Worm (Caenorhabditis elegans) whole organism, young adult: Measurements from ENCODE around the gene saeg-1.

Experiments
- B0035.1 ChIP-seq: sonication (generic microtip); optimal IDR thresholded peaks from 2 replicates; lab custom pipeline; 2016; ENCODE audit warnings: missing genetic modification characterization, mild to moderate bottlenecking, missing compliant biosample characterization, missing genotype, missing genetic modification reagents
- B0261.1 ChIP-seq: sonication (generic microtip); optimal IDR thresholded peaks from 2 replicates; lab custom pipeline; 2016; ENCODE audit warnings: mild to moderate bottlenecking, missing genetic modification characterization, moderate library complexity, missing compliant biosample characterization
- D2030.7 ChIP-seq: fragments of 200-800 bp; sonication (Bioruptor generic); IDR thresholded peaks from 2 replicates; pipeline ENCODE4 v1.3.6; 2022; ENCODE audit warnings: missing genetic modification reagents, missing genetic modification characterization, missing compliant biosample characterization
- F33H1.4 ChIP-seq: fragments of 200-800 bp; sonication (Bioruptor generic); IDR thresholded peaks from 2 replicates; pipeline ENCODE4 v1.3.6; 2022; ENCODE audit warnings: missing genetic modification reagents, missing genetic modification characterization, missing compliant biosample characterization
- F37B4.10 ChIP-seq: fragments of 200-800 bp; sonication (Bioruptor generic); IDR thresholded peaks from 2 replicates; pipeline ENCODE4 v1.3.6; 2022; ENCODE audit warnings: missing genetic modification characterization, missing compliant biosample characterization
- F39B2.1 ChIP-seq: fragments of 200-800 bp; sonication (Bioruptor generic); IDR thresholded peaks from 2 replicates; pipeline ENCODE4 v1.3.6; 2022; ENCODE audit warnings: missing genetic modification reagents, missing genetic modification characterization, missing compliant biosample characterization
- F49E8.2 ChIP-seq: sonication (generic microtip); optimal IDR thresholded peaks from 3 replicates; lab custom pipeline; 2017; ENCODE audit warnings: missing genetic modification characterization, mild to moderate bottlenecking, missing compliant biosample characterization, antibody characterized with exemption, moderate library complexity; ENCODE audit not compliant: insufficient read depth
- F55B11.4 ChIP-seq: sonication (generic microtip); optimal IDR thresholded peaks from 2 replicates; lab custom pipeline; 2016; ENCODE audit warnings: missing compliant biosample characterization, missing genetic modification characterization, borderline replicate concordance; ENCODE audit not compliant: insufficient read depth
- F57A8.1 ChIP-seq: fragments of 200-800 bp; sonication (Bioruptor generic); optimal IDR thresholded peaks from 2 replicates; lab custom pipeline; 2018; ENCODE audit warnings: mild to moderate bottlenecking, missing genetic modification characterization, moderate library complexity, missing compliant biosample characterization
- T26A5.8 ChIP-seq: sonication (generic microtip); optimal IDR thresholded peaks from 2 replicates; lab custom pipeline; 2016; ENCODE audit warnings: missing genetic modification characterization, missing compliant biosample characterization
- Y56A3A.18 ChIP-seq: fragments of 200-800 bp; sonication (Bioruptor generic); IDR thresholded peaks from 2 replicates; pipeline ENCODE4 v1.3.6; 2022; ENCODE audit warnings: missing genetic modification reagents, missing genetic modification characterization, missing compliant biosample characterization
- akir-1 ChIP-seq: fragments of 200-800 bp; sonication (Bioruptor generic); optimal IDR thresholded peaks from 2 replicates; lab custom pipeline; 2018; ENCODE audit warnings: mild to moderate bottlenecking, missing genetic modification characterization, moderate library complexity, missing compliant biosample characterization
- ama-1 ChIP-seq, 3 experiments: fragments of 150-350 bp in 1 of 3; sonication (generic microtip) in 2 of 3; optimal IDR thresholded peaks; 2 replicates each; lab custom pipeline; 2014 to 2018; ENCODE audit warnings: missing biosample characterization in 2 of 3, missing genetic modification characterization in 2 of 3, missing genetic modification reagents in 2 of 3
- atf-7 ChIP-seq: sonication (generic microtip); optimal IDR thresholded peaks from 2 replicates; lab custom pipeline; 2017; ENCODE audit warnings: mild to moderate bottlenecking, missing genetic modification characterization, missing compliant biosample characterization
- athp-1 ChIP-seq: sonication (generic microtip); optimal IDR thresholded peaks from 2 replicates; lab custom pipeline; 2017; ENCODE audit warnings: mild to moderate bottlenecking, missing genetic modification characterization, missing compliant biosample characterization
- attf-6 ChIP-seq: fragments of 200-800 bp; sonication (Bioruptor generic); IDR thresholded peaks from 2 replicates; pipeline ENCODE4 v1.3.6; 2022; ENCODE audit warnings: missing genetic modification reagents, missing genetic modification characterization, missing compliant biosample characterization
- ceh-58 ChIP-seq: fragments of 200-800 bp; sonication (Bioruptor generic); IDR thresholded peaks from 2 replicates; pipeline ENCODE4 v1.3.6; 2022; ENCODE audit warnings: missing genetic modification characterization, missing compliant biosample characterization
- chd-7 ChIP-seq: sonication (generic microtip); optimal IDR thresholded peaks from 2 replicates; lab custom pipeline; 2016; ENCODE audit warnings: mild to moderate bottlenecking, missing genetic modification characterization, moderate library complexity, missing compliant biosample characterization
- dpl-1 ChIP-seq: fragments of 150-350 bp; optimal IDR thresholded peaks from 2 replicates; lab custom pipeline; 2014; ENCODE audit warnings: missing biosample characterization, missing genetic modification reagents, missing genetic modification characterization
- ets-4 ChIP-seq: fragments of 200-800 bp; sonication (Bioruptor generic); optimal IDR thresholded peaks from 2 replicates; lab custom pipeline; 2018; ENCODE audit warnings: mild to moderate bottlenecking, missing genetic modification characterization, missing compliant biosample characterization
- gei-17 ChIP-seq: fragments of 200-800 bp; sonication (Bioruptor generic); optimal IDR thresholded peaks from 2 replicates; lab custom pipeline; 2018; ENCODE audit warnings: mild to moderate bottlenecking, missing genetic modification characterization, missing compliant biosample characterization
- hlh-12 ChIP-seq: sonication (generic microtip); optimal IDR thresholded peaks from 2 replicates; lab custom pipeline; 2016; ENCODE audit warnings: missing genetic modification characterization, missing compliant biosample characterization
- hlh-26 ChIP-seq: fragments of 200-800 bp; sonication (Bioruptor generic); conservative IDR thresholded peaks from 2 replicates; pipeline ENCODE4 v1.3.6; 2022; ENCODE audit warnings: missing genetic modification reagents, missing genetic modification characterization, missing compliant biosample characterization
- lag-1 ChIP-seq: fragments of 200-800 bp; sonication (Bioruptor generic); IDR thresholded peaks from 2 replicates; pipeline ENCODE4 v1.3.6; 2022; ENCODE audit warnings: missing genetic modification reagents, missing genetic modification characterization, missing compliant biosample characterization
- let-607 ChIP-seq, 2 experiments: fragments of 200-800 bp in 1 of 2; sonication (Bioruptor generic) in 1 of 2; sonication (generic microtip) in 1 of 2; optimal IDR thresholded peaks; 2 replicates each; lab custom pipeline; 2016 to 2018; ENCODE audit warnings: mild to moderate bottlenecking in 2 of 2, missing compliant biosample characterization in 2 of 2, missing genetic modification characterization in 2 of 2, moderate library complexity in 2 of 2, missing genotype in 1 of 2
- lin-26 ChIP-seq: fragments of 200-800 bp; sonication (Bioruptor generic); IDR thresholded peaks from 2 replicates; pipeline ENCODE4 v1.3.6; 2022; ENCODE audit warnings: missing genetic modification reagents, missing genetic modification characterization, missing compliant biosample characterization
- lin-40 ChIP-seq: sonication (generic microtip); optimal IDR thresholded peaks from 2 replicates; lab custom pipeline; 2016; ENCODE audit warnings: missing genetic modification characterization, mild to moderate bottlenecking, missing compliant biosample characterization, missing genotype, missing genetic modification reagents
- lin-54 ChIP-seq: fragments of 200-800 bp; sonication (Bioruptor generic); optimal IDR thresholded peaks from 2 replicates; lab custom pipeline; 2018; ENCODE audit warnings: mild to moderate bottlenecking, missing genetic modification characterization, missing compliant biosample characterization
- lir-1 ChIP-seq: fragments of 200-800 bp; sonication (Bioruptor generic); conservative IDR thresholded peaks from 2 replicates; pipeline ENCODE4 v1.3.6; 2022; ENCODE audit warnings: missing genetic modification reagents, missing genetic modification characterization, missing compliant biosample characterization
- lsy-27 ChIP-seq: sonication (generic microtip); optimal IDR thresholded peaks from 2 replicates; lab custom pipeline; 2017; ENCODE audit warnings: missing genetic modification characterization, mild to moderate bottlenecking, missing compliant biosample characterization, antibody characterized with exemption, missing genotype, borderline replicate concordance; ENCODE audit not compliant: insufficient read depth
- madf-10 ChIP-seq: sonication (generic microtip); optimal IDR thresholded peaks from 2 replicates; lab custom pipeline; 2016; ENCODE audit warnings: mild to moderate bottlenecking, missing genetic modification characterization, missing compliant biosample characterization
- madf-3 ChIP-seq: fragments of 200-800 bp; sonication (Bioruptor generic); IDR thresholded peaks from 2 replicates; pipeline ENCODE4 v1.3.6; 2022; ENCODE audit warnings: missing genetic modification reagents, missing genetic modification characterization, missing compliant biosample characterization
- mel-28 ChIP-seq: sonication (generic microtip); optimal IDR thresholded peaks from 2 replicates; lab custom pipeline; 2016; ENCODE audit warnings: borderline replicate concordance, mild to moderate bottlenecking, missing genetic modification characterization, missing compliant biosample characterization
- nhr-80 ChIP-seq: sonication (generic microtip); optimal IDR thresholded peaks from 2 replicates; lab custom pipeline; 2016; ENCODE audit warnings: missing genetic modification characterization, missing compliant biosample characterization
- pbrm-1 ChIP-seq: fragments of 200-800 bp; sonication (Bioruptor generic); IDR thresholded peaks from 2 replicates; pipeline ENCODE4 v1.3.6; 2022; ENCODE audit warnings: missing genetic modification reagents, missing genetic modification characterization, missing compliant biosample characterization
- pha-4 ChIP-seq: fragments of 150-350 bp; sonication (generic microtip); optimal IDR thresholded peaks from 2 replicates; lab custom pipeline; 2014; ENCODE audit warnings: missing biosample characterization, missing genetic modification reagents, missing genetic modification characterization
- rcor-1 ChIP-seq: fragments of 200-800 bp; sonication (Bioruptor generic); IDR thresholded peaks from 2 replicates; pipeline ENCODE4 v1.3.6; 2022; ENCODE audit warnings: missing genetic modification reagents, missing genetic modification characterization, missing compliant biosample characterization
- repo-1 ChIP-seq: sonication (generic microtip); optimal IDR thresholded peaks from 2 replicates; lab custom pipeline; 2017; ENCODE audit warnings: mild to moderate bottlenecking, missing genetic modification characterization, missing compliant biosample characterization
- snpc-1.1 ChIP-seq: sonication (generic microtip); optimal IDR thresholded peaks from 2 replicates; lab custom pipeline; 2017; ENCODE audit warnings: missing genetic modification characterization, mild to moderate bottlenecking, missing compliant biosample characterization, antibody characterized with exemption, moderate library complexity, missing genotype, missing genetic modification reagents; ENCODE audit not compliant: insufficient read depth
- snpc-4 ChIP-seq, 5 experiments: fragments of 150-350 bp in 1 of 5; sonication (generic microtip) in 4 of 5; optimal IDR thresholded peaks; 2 replicates each; lab custom pipeline; 2014 to 2018; ENCODE audit warnings: missing genetic modification characterization in 5 of 5, missing biosample characterization in 3 of 5, antibody characterized with exemption in 2 of 5, mild to moderate bottlenecking in 2 of 5, missing compliant biosample characterization in 2 of 5, missing genotype in 2 of 5, moderate library complexity in 2 of 5, missing genetic modification reagents in 1 of 5
- somi-1 ChIP-seq: fragments of 200-800 bp; sonication (Bioruptor generic); optimal IDR thresholded peaks from 2 replicates; lab custom pipeline; 2018; ENCODE audit warnings: mild to moderate bottlenecking, missing genetic modification characterization, missing compliant biosample characterization
- tbx-9 ChIP-seq: sonication (generic microtip); optimal IDR thresholded peaks from 2 replicates; lab custom pipeline; 2016; ENCODE audit warnings: borderline replicate concordance, missing genetic modification characterization, inconsistent platforms, missing compliant biosample characterization
- zfh-2 ChIP-seq: fragments of 200-800 bp; sonication (Bioruptor generic); conservative IDR thresholded peaks from 2 replicates; pipeline ENCODE4 v1.3.6; 2022; ENCODE audit warnings: missing genetic modification reagents, missing genetic modification characterization, missing compliant biosample characterization
- zim-3 ChIP-seq: sonication (generic microtip); optimal IDR thresholded peaks from 2 replicates; lab custom pipeline; 2017; ENCODE audit warnings: mild to moderate bottlenecking, missing genetic modification characterization, moderate library complexity, missing compliant biosample characterization
- ztf-28 ChIP-seq: fragments of 200-800 bp; sonication (Bioruptor generic); IDR thresholded peaks from 2 replicates; pipeline ENCODE4 v1.3.6; 2022; ENCODE audit warnings: missing genetic modification reagents, missing genetic modification characterization, missing compliant biosample characterization
- ztf-3 ChIP-seq: fragments of 200-800 bp; sonication (Bioruptor generic); optimal IDR thresholded peaks from 2 replicates; lab custom pipeline; 2018; ENCODE audit warnings: mild to moderate bottlenecking, missing genetic modification characterization, missing compliant biosample characterization

Gene saeg-1

ce11 chrV:10894601-10895000, 29.1 kb upstream of the saeg-1 start, which contains the start of the genes F32D8.14 and F32D8.5 (continued):
- TF ChIP-seq lin-54 = peak; percentile 69
- TF ChIP-seq lir-1 (GFP tag; lab: Robert Waterston, UW) = no peak
- TF ChIP-seq somi-1 = no peak
- no peak for TF ChIP-seq snpc-4 (GFP tag; optimal IDR thresholded peaks at IDR 0.05; lab: Kevin White, UChicago)
- TF ChIP-seq snpc-4 (tag; optimal IDR thresholded peaks at IDR 0.05; lab: Kevin White, UChicago) = peak in 2 of 4 experiments; percentile 55 to 68
- no peak for TF ChIP-seq attf-6 (GFP tag; lab: Robert Waterston, UW)
- TF ChIP-seq gei-17 (GFP tag; lab: Kevin White, UChicago) = no peak
- TF ChIP-seq F37B4.10 (GFP tag; lab: Robert Waterston, UW) = no peak
- TF ChIP-seq athp-1 (tag; lab: Kevin White, UChicago) = no peak
- TF ChIP-seq zim-3 = no peak
- no peak for TF ChIP-seq akir-1
- 0 out of 2 replicates have a peak, but pooled peaks have one; percentile 49 for TF ChIP-seq rcor-1
- no peak for TF ChIP-seq F57A8.1 (GFP tag; lab: Kevin White, UChicago)
- no peak for TF ChIP-seq hlh-12 (tag; lab: Kevin White, UChicago)
- peak; percentile 83; the same call in 1 of the 2 replicates for TF ChIP-seq ztf-28 (GFP tag; lab: Robert Waterston, UW)
- TF ChIP-seq ets-4 (GFP tag; lab: Kevin White, UChicago) = no peak
- TF ChIP-seq lin-26 (GFP tag; lab: Robert Waterston, UW) = no peak
- no peak for TF ChIP-seq lsy-27 (tag; lab: Kevin White, UChicago)
- no peak for TF ChIP-seq F49E8.2 (tag; lab: Kevin White, UChicago)
- no peak for TF ChIP-seq zfh-2 (GFP tag; lab: Robert Waterston, UW)
- TF ChIP-seq F39B2.1 (GFP tag; lab: Robert Waterston, UW) = no peak
- peak; percentile 77 to 93 for TF ChIP-seq let-607 (tag; optimal IDR thresholded peaks at IDR 0.05; lab: Kevin White, UChicago)
- TF ChIP-seq lin-40 (tag; lab: Kevin White, UChicago) = peak; percentile 53
- TF ChIP-seq B0035.1 (tag; lab: Kevin White, UChicago) = no peak
- TF ChIP-seq ztf-3 (GFP tag; lab: Kevin White, UChicago) = no peak
- no peak for TF ChIP-seq ceh-58 (GFP tag; lab: Robert Waterston, UW)
- peak; percentile 32 for TF ChIP-seq nhr-80 (tag; lab: Kevin White, UChicago)
- TF ChIP-seq tbx-9 (tag; lab: Kevin White, UChicago) = no peak
- 0 out of 2 replicates have a peak, but pooled peaks have one; percentile 38 for TF ChIP-seq madf-3 (GFP tag; lab: Robert Waterston, UW)
- TF ChIP-seq D2030.7 (GFP tag; lab: Robert Waterston, UW) = peak; percentile 69
- no peak for TF ChIP-seq mel-28 (tag; lab: Kevin White, UChicago)
- TF ChIP-seq pha-4 = no peak
- TF ChIP-seq F55B11.4 (tag; lab: Kevin White, UChicago) = no peak
- TF ChIP-seq chd-7 (tag; lab: Kevin White, UChicago) = no peak
- TF ChIP-seq B0261.1 (tag; lab: Kevin White, UChicago) = no peak
- TF ChIP-seq lag-1 = no peak
- TF ChIP-seq ama-1 (optimal IDR thresholded peaks at IDR 0.05; lab: Kevin White, UChicago) = no peak
- no peak for TF ChIP-seq ama-1 (GFP tag; optimal IDR thresholded peaks at IDR 0.05; lab: Kevin White, UChicago)
- no peak for TF ChIP-seq hlh-26 (GFP tag; lab: Robert Waterston, UW)
- TF ChIP-seq T26A5.8 (tag; lab: Kevin White, UChicago) = no peak
- TF ChIP-seq pbrm-1 (GFP tag; lab: Robert Waterston, UW) = peak; percentile 62
- no peak for TF ChIP-seq atf-7 (tag; lab: Kevin White, UChicago)
- TF ChIP-seq madf-10 (tag; lab: Kevin White, UChicago) = peak; percentile 35
- peak; percentile 28; the same call in 1 of the 2 replicates for TF ChIP-seq F33H1.4
- no peak for TF ChIP-seq dpl-1 (GFP tag; lab: Kevin White, UChicago)
- TF ChIP-seq Y56A3A.18 (GFP tag; lab: Robert Waterston, UW) = 0 out of 2 replicates have a peak, but pooled peaks have one; percentile 38
- TF ChIP-seq repo-1 (tag; lab: Kevin White, UChicago) = peak; percentile 13
- no peak for TF ChIP-seq snpc-1.1 (tag; lab: Kevin White, UChicago)
